Worm (Caenorhabditis elegans) whole organism, L1 larva: ENCODE measurements around the gene lgc-30.

Experiments
- C04F5.9 ChIP-seq: sonication (generic microtip); optimal IDR thresholded peaks from 2 replicates; lab custom pipeline; 2016; ENCODE audit warnings: missing genetic modification characterization, missing compliant biosample characterization
- C34B4.2 ChIP-seq: sonication (generic microtip); optimal IDR thresholded peaks from 2 replicates; lab custom pipeline; 2017; ENCODE audit warnings: mild to moderate bottlenecking, missing genetic modification characterization, missing compliant biosample characterization
- Y116A8C.19 ChIP-seq: sonication (generic microtip); optimal IDR thresholded peaks from 2 replicates; lab custom pipeline; 2016; ENCODE audit warnings: missing compliant biosample characterization, missing genetic modification characterization, borderline replicate concordance
- aha-1 ChIP-seq: fragments of 150-350 bp; optimal IDR thresholded peaks from 2 replicates; lab custom pipeline; 2014; ENCODE audit warnings: missing biosample characterization, missing genetic modification characterization
- aly-2 ChIP-seq: fragments of 150-350 bp; optimal IDR thresholded peaks from 2 replicates; lab custom pipeline; 2014; ENCODE audit warnings: missing biosample characterization, missing genetic modification characterization
- ceh-63 ChIP-seq: fragments of 200-800 bp; sonication (Bioruptor generic); optimal IDR thresholded peaks from 2 replicates; lab custom pipeline; 2018; ENCODE audit warnings: mild to moderate bottlenecking, missing genetic modification characterization, missing compliant biosample characterization
- ceh-8 ChIP-seq: fragments of 200-800 bp; sonication (Bioruptor generic); optimal IDR thresholded peaks from 2 replicates; lab custom pipeline; 2018; ENCODE audit warnings: mild to moderate bottlenecking, missing genetic modification characterization, moderate library complexity, missing compliant biosample characterization
- ceh-82 ChIP-seq, 3 experiments: fragments of 150-350 bp in 1 of 3; sonication (generic microtip) in 2 of 3; optimal IDR thresholded peaks; 2 replicates each; lab custom pipeline; 2014 to 2017; ENCODE audit warnings: missing biosample characterization in 3 of 3, missing genetic modification characterization in 3 of 3
- ceh-88 ChIP-seq: fragments of 200-800 bp; sonication (Bioruptor generic); IDR thresholded peaks from 2 replicates; pipeline ENCODE4 v1.3.6; 2022; ENCODE audit warnings: missing genetic modification characterization, missing compliant biosample characterization
- dsc-1 ChIP-seq: sonication (generic microtip); optimal IDR thresholded peaks from 2 replicates; lab custom pipeline; 2016; ENCODE audit warnings: mild to moderate bottlenecking, missing genetic modification characterization, missing compliant biosample characterization
- efl-3 ChIP-seq: fragments of 200-800 bp; sonication (Bioruptor generic); optimal IDR thresholded peaks from 2 replicates; lab custom pipeline; 2018; ENCODE audit warnings: mild to moderate bottlenecking, missing genetic modification characterization, missing compliant biosample characterization
- egl-13 ChIP-seq: sonication (generic microtip); optimal IDR thresholded peaks from 2 replicates; lab custom pipeline; 2016; ENCODE audit warnings: missing genotype, missing genetic modification reagents, missing genetic modification characterization, missing compliant biosample characterization
- egl-27 ChIP-seq, 2 experiments: fragments of 150-350 bp in 1 of 2; sonication (generic microtip); optimal IDR thresholded peaks; 3 replicates each; lab custom pipeline; 2017 to 2018; ENCODE audit warnings: missing biosample characterization in 2 of 2, missing genetic modification characterization in 2 of 2, missing genetic modification reagents in 2 of 2
- elt-2 ChIP-seq: sonication (generic microtip); optimal IDR thresholded peaks from 2 replicates; lab custom pipeline; 2016; ENCODE audit warnings: missing genetic modification characterization, mild to moderate bottlenecking, inconsistent platforms, missing compliant biosample characterization, missing genetic modification reagents
- fkh-4 ChIP-seq: sonication (generic microtip); optimal IDR thresholded peaks from 2 replicates; lab custom pipeline; 2016; ENCODE audit warnings: missing compliant biosample characterization, missing genetic modification characterization, borderline replicate concordance
- fkh-8 ChIP-seq: sonication (generic microtip); optimal IDR thresholded peaks from 2 replicates; lab custom pipeline; 2016; ENCODE audit warnings: mild to moderate bottlenecking, missing genetic modification characterization, missing compliant biosample characterization
- grh-1 ChIP-seq: fragments of 200-800 bp; sonication (Bioruptor generic); IDR thresholded peaks from 2 replicates; pipeline ENCODE4 v1.3.6; 2022; ENCODE audit warnings: missing genetic modification reagents, missing genetic modification characterization, missing compliant biosample characterization
- hlh-17 ChIP-seq: fragments of 200-800 bp; sonication (Bioruptor generic); optimal IDR thresholded peaks from 2 replicates; lab custom pipeline; 2018; ENCODE audit warnings: missing genetic modification characterization, mild to moderate bottlenecking, missing compliant biosample characterization, moderate library complexity, borderline replicate concordance
- irx-1 ChIP-seq: sonication (generic microtip); optimal IDR thresholded peaks from 2 replicates; lab custom pipeline; 2016; ENCODE audit warnings: missing genetic modification characterization, missing compliant biosample characterization
- isw-1 ChIP-seq: fragments of 200-800 bp; sonication (Bioruptor generic); IDR thresholded peaks from 2 replicates; pipeline ENCODE4 v1.3.6; 2022; ENCODE audit warnings: missing genetic modification characterization, missing compliant biosample characterization
- jun-1 ChIP-seq: fragments of 150-350 bp; optimal IDR thresholded peaks from 2 replicates; lab custom pipeline; 2014; ENCODE audit warnings: missing biosample characterization, missing genetic modification reagents, missing genetic modification characterization
- lin-13 ChIP-seq: fragments of 150-350 bp; optimal IDR thresholded peaks from 2 replicates; lab custom pipeline; 2014; ENCODE audit warnings: missing biosample characterization, missing genetic modification reagents, missing genetic modification characterization
- lin-14 ChIP-seq: fragments of 200-800 bp; sonication (Bioruptor generic); optimal IDR thresholded peaks from 2 replicates; lab custom pipeline; 2018; ENCODE audit warnings: mild to moderate bottlenecking, missing genetic modification characterization, moderate library complexity, missing compliant biosample characterization
- lin-35 ChIP-seq, 2 experiments: fragments of 150-350 bp; optimal IDR thresholded peaks; 2 replicates each; lab custom pipeline; 2014; ENCODE audit warnings: missing biosample characterization in 2 of 2, missing genetic modification characterization in 2 of 2, missing genetic modification reagents in 2 of 2
- lin-39 ChIP-seq: fragments of 150-350 bp; optimal IDR thresholded peaks from 2 replicates; lab custom pipeline; 2014; ENCODE audit warnings: missing biosample characterization, missing genetic modification reagents, missing genetic modification characterization
- mab-9 ChIP-seq: fragments of 200-800 bp; sonication (Bioruptor generic); IDR thresholded peaks from 2 replicates; pipeline ENCODE4 v1.3.6; 2022; ENCODE audit warnings: missing genetic modification reagents, missing genetic modification characterization, missing compliant biosample characterization
- mef-2 ChIP-seq: fragments of 150-350 bp; optimal IDR thresholded peaks from 2 replicates; lab custom pipeline; 2014; ENCODE audit warnings: missing biosample characterization, missing genetic modification characterization
- mep-1 ChIP-seq: fragments of 150-350 bp; optimal IDR thresholded peaks from 2 replicates; lab custom pipeline; 2014; ENCODE audit warnings: missing biosample characterization, missing genetic modification characterization
- nhr-11 ChIP-seq: fragments of 150-350 bp; optimal IDR thresholded peaks from 2 replicates; lab custom pipeline; 2014; ENCODE audit warnings: missing biosample characterization, missing genetic modification characterization
- nhr-12 ChIP-seq: sonication (generic microtip); optimal IDR thresholded peaks from 2 replicates; lab custom pipeline; 2017; ENCODE audit warnings: missing biosample characterization, missing genetic modification characterization
- nhr-28 ChIP-seq: fragments of 150-350 bp; optimal IDR thresholded peaks from 2 replicates; lab custom pipeline; 2014; ENCODE audit warnings: missing biosample characterization, missing genetic modification characterization
- nhr-47 ChIP-seq: sonication (generic microtip); optimal IDR thresholded peaks from 2 replicates; lab custom pipeline; 2016; ENCODE audit warnings: mild to moderate bottlenecking, missing genetic modification characterization, moderate library complexity, missing compliant biosample characterization
- nhr-71 ChIP-seq: sonication (generic microtip); optimal IDR thresholded peaks from 2 replicates; lab custom pipeline; 2016; ENCODE audit warnings: mild to moderate bottlenecking, missing genetic modification characterization, moderate library complexity, missing compliant biosample characterization
- nhr-77 ChIP-seq: fragments of 150-350 bp; optimal IDR thresholded peaks from 2 replicates; lab custom pipeline; 2014; ENCODE audit warnings: missing biosample characterization, missing genetic modification characterization
- nhr-84 ChIP-seq: sonication (generic microtip); optimal IDR thresholded peaks from 2 replicates; lab custom pipeline; 2017; ENCODE audit warnings: missing biosample characterization, missing genetic modification characterization
- nhr-85 ChIP-seq: sonication (generic microtip); peaks from one replicate; lab custom pipeline; 2016; ENCODE audit warnings: missing genetic modification characterization, inconsistent platforms, missing compliant biosample characterization
- nhr-90 ChIP-seq: sonication (generic microtip); optimal IDR thresholded peaks from 2 replicates; lab custom pipeline; 2016; ENCODE audit warnings: mild to moderate bottlenecking, missing genetic modification characterization, missing compliant biosample characterization; ENCODE audit not compliant: poor library complexity
- pag-3 ChIP-seq: sonication (generic microtip); optimal IDR thresholded peaks from 2 replicates; lab custom pipeline; 2017; ENCODE audit warnings: missing genetic modification characterization, mild to moderate bottlenecking, missing compliant biosample characterization, antibody characterized with exemption, borderline replicate concordance; ENCODE audit not compliant: insufficient read depth
- pax-3 ChIP-seq: fragments of 200-800 bp; sonication (Bioruptor generic); optimal IDR thresholded peaks from 2 replicates; lab custom pipeline; 2018; ENCODE audit warnings: mild to moderate bottlenecking, missing genetic modification characterization, moderate library complexity, missing compliant biosample characterization
- snpc-4 ChIP-seq: fragments of 150-350 bp; optimal IDR thresholded peaks from 2 replicates; lab custom pipeline; 2014; ENCODE audit warnings: missing biosample characterization, missing genetic modification characterization
- snu-23 ChIP-seq: sonication (generic microtip); optimal IDR thresholded peaks from 2 replicates; lab custom pipeline; 2016; ENCODE audit warnings: missing genetic modification characterization, missing compliant biosample characterization
- sox-4 ChIP-seq: sonication (generic microtip); optimal IDR thresholded peaks from 2 replicates; lab custom pipeline; 2016; ENCODE audit warnings: missing genetic modification characterization, missing compliant biosample characterization
- sptf-1 ChIP-seq: fragments of 150-350 bp; optimal IDR thresholded peaks from 2 replicates; lab custom pipeline; 2014; ENCODE audit warnings: missing biosample characterization, missing genetic modification characterization
- swsn-7 ChIP-seq: sonication (generic microtip); optimal IDR thresholded peaks from 2 replicates; lab custom pipeline; 2016; ENCODE audit warnings: missing genetic modification characterization, missing compliant biosample characterization
- tbx-2 ChIP-seq: sonication (generic microtip); optimal IDR thresholded peaks from 2 replicates; lab custom pipeline; 2016; ENCODE audit warnings: missing genetic modification characterization, missing compliant biosample characterization
- tlp-1 ChIP-seq: fragments of 150-350 bp; optimal IDR thresholded peaks from 2 replicates; lab custom pipeline; 2014; ENCODE audit warnings: missing biosample characterization, missing genetic modification characterization
- unc-62 ChIP-seq: fragments of 150-350 bp; optimal IDR thresholded peaks from 2 replicates; lab custom pipeline; 2014; ENCODE audit warnings: missing biosample characterization, missing genetic modification reagents, missing genetic modification characterization
- unc-86 ChIP-seq: sonication (generic microtip); optimal IDR thresholded peaks from 2 replicates; lab custom pipeline; 2016; ENCODE audit warnings: missing genetic modification characterization, missing compliant biosample characterization
- unc-98 ChIP-seq: fragments of 200-800 bp; sonication (Bioruptor generic); IDR thresholded peaks from 2 replicates; pipeline ENCODE4 v1.3.6; 2022; ENCODE audit warnings: missing genetic modification characterization, missing compliant biosample characterization
- vab-15 ChIP-seq: sonication (generic microtip); optimal IDR thresholded peaks from 2 replicates; lab custom pipeline; 2017; ENCODE audit warnings: missing genotype, mild to moderate bottlenecking, missing genetic modification characterization, missing compliant biosample characterization
- xbp-1 ChIP-seq: sonication (generic microtip); optimal IDR thresholded peaks from 2 replicates; lab custom pipeline; 2016; ENCODE audit warnings: missing genetic modification characterization, missing compliant biosample characterization
- ztf-11 ChIP-seq, 2 experiments: sonication (generic microtip); optimal IDR thresholded peaks; 2 replicates each; lab custom pipeline; 2016 to 2017; ENCODE audit warnings: missing genetic modification characterization in 2 of 2, missing biosample characterization in 1 of 2, missing compliant biosample characterization in 1 of 2

The lgc-30 gene

DNA sequence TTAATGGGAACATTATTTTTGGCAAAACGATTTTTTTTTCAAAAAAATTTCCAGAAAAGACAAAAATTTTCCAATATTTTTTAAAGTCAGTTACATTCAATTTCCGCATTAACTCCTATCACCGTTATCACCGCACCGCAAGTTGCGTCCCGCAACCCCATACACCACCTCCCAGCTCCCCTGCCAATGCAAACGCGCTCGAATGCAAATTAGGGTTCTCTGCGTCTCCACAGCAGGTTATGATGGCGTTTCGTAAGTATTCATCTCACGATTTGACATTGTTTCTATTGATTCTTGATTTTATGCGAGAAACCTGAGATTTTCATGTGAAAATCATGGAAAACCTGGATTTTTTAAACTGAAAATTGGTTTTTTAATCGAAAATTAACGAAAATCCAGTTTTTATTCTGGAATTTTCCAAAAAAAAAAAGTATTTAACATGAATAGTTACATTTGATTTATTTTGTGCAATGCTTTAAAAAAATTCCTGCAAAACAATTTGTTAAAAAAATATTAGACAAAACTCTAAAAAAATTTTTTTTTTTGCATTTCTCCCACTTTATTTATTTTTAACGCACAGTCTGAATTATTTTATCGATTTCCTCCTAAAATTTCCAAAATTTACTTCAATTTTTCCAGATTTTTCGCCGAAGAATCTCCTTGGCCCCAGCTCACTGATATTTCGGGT, 39.8 kb upstream of the lgc-30 start, which contains the start of gene mak-2 (continued):
- TF ChIP-seq jun-1 (tag; lab: Kevin White, UChicago), result peak; percentile 48
- no peak for TF ChIP-seq egl-27 (tag; optimal IDR thresholded peaks at IDR 0.05; lab: Kevin White, UChicago)
- TF ChIP-seq unc-98, result no peak
- no peak for TF ChIP-seq tlp-1 (tag; lab: Kevin White, UChicago)
- no peak for TF ChIP-seq fkh-4 (tag; lab: Kevin White, UChicago)
- no peak for TF ChIP-seq unc-62 (GFP tag; lab: Kevin White, UChicago)
- TF ChIP-seq nhr-11 (tag; lab: Kevin White, UChicago), result no peak
- TF ChIP-seq C04F5.9 (tag; lab: Kevin White, UChicago), result no peak
- TF ChIP-seq nhr-90 (tag; lab: Kevin White, UChicago), result peak; percentile 25
- no peak for TF ChIP-seq nhr-28
- TF ChIP-seq lin-13 (GFP tag; lab: Kevin White, UChicago), result peak; percentile 64
- no peak for TF ChIP-seq grh-1 (GFP tag; lab: Robert Waterston, UW)
- TF ChIP-seq lin-39, result no peak
- peak; percentile 73 for TF ChIP-seq fkh-8 (tag; lab: Kevin White, UChicago)
- TF ChIP-seq unc-86 (tag; lab: Kevin White, UChicago), result peak; percentile 25
- TF ChIP-seq nhr-85, result peak; percentile 15
- peak; percentile 66 for TF ChIP-seq isw-1 (GFP tag; lab: Robert Waterston, UW)
- TF ChIP-seq nhr-47 (tag; lab: Kevin White, UChicago), result peak; percentile 72
- TF ChIP-seq xbp-1 (tag; lab: Kevin White, UChicago), result peak; percentile 82
- TF ChIP-seq lin-35 (GFP tag; optimal IDR thresholded peaks at IDR 0.05; lab: Kevin White, UChicago), result peak; percentile 84 to 90
- no peak for TF ChIP-seq nhr-84 (tag; lab: Kevin White, UChicago)
- TF ChIP-seq aly-2 (tag; lab: Kevin White, UChicago), result no peak
- no peak for TF ChIP-seq pax-3 (tag; lab: Kevin White, UChicago)
- TF ChIP-seq vab-15, result peak; percentile 98
- TF ChIP-seq Y116A8C.19 (tag; lab: Kevin White, UChicago), result no peak
- peak; percentile 83 for TF ChIP-seq mep-1 (tag; lab: Kevin White, UChicago)
- no peak for TF ChIP-seq hlh-17 (GFP tag; lab: Kevin White, UChicago)
- TF ChIP-seq tbx-2, result peak; percentile 37
- peak; percentile 36 for TF ChIP-seq elt-2 (tag; lab: Kevin White, UChicago)
- no peak for TF ChIP-seq C34B4.2
- no peak for TF ChIP-seq egl-13 (tag; lab: Kevin White, UChicago)
- TF ChIP-seq snpc-4 (tag; lab: Kevin White, UChicago), result peak; percentile 78
- TF ChIP-seq nhr-71, result peak; percentile 76
- TF ChIP-seq nhr-77, result peak; percentile 39
- no peak for TF ChIP-seq ceh-63 (GFP tag; lab: Kevin White, UChicago)
- TF ChIP-seq ztf-11 (tag; optimal IDR thresholded peaks at IDR 0.05; lab: Kevin White, UChicago), result peak in 1 of 2 experiments; percentile 11
- TF ChIP-seq pag-3 (tag; lab: Kevin White, UChicago), result no peak
- peak; percentile 63 to 85 (median 66) for TF ChIP-seq ceh-82 (tag; optimal IDR thresholded peaks at IDR 0.05; lab: Kevin White, UChicago)
- TF ChIP-seq mef-2, result no peak
- no peak for TF ChIP-seq ceh-88 (GFP tag; lab: Robert Waterston, UW)
- peak; percentile 69 for TF ChIP-seq lin-14 (GFP tag; lab: Kevin White, UChicago)
- peak; percentile 71 for TF ChIP-seq dsc-1 (tag; lab: Kevin White, UChicago)
- TF ChIP-seq ceh-8 (GFP tag; lab: Kevin White, UChicago), result peak; percentile 29
- no peak for TF ChIP-seq sptf-1
- no peak for TF ChIP-seq aha-1 (tag; lab: Kevin White, UChicago)
- TF ChIP-seq swsn-7 (tag; lab: Kevin White, UChicago), result peak; percentile 73
- TF ChIP-seq nhr-12 (tag; lab: Kevin White, UChicago), result no peak
- peak; percentile 19 for TF ChIP-seq irx-1 (tag; lab: Kevin White, UChicago)
- TF ChIP-seq snu-23, result peak; percentile 77
- TF ChIP-seq sox-4 (tag; lab: Kevin White, UChicago), result no peak
- no peak for TF ChIP-seq efl-3 (GFP tag; lab: Kevin White, UChicago)
- TF ChIP-seq mab-9 (GFP tag; lab: Robert Waterston, UW), result no peak
